Worm (Caenorhabditis elegans): ENCODE results near the gene tbx-38.
A peak's percentile ranks its signal among the peaks of the same experiment; 100 is the strongest.
"Not testable (repeated sequence)": the region's sequence is repeated elsewhere in the genome, so short reads cannot be mapped to it uniquely, and the experiment has no call there.

The tbx-38 gene

DNA sequence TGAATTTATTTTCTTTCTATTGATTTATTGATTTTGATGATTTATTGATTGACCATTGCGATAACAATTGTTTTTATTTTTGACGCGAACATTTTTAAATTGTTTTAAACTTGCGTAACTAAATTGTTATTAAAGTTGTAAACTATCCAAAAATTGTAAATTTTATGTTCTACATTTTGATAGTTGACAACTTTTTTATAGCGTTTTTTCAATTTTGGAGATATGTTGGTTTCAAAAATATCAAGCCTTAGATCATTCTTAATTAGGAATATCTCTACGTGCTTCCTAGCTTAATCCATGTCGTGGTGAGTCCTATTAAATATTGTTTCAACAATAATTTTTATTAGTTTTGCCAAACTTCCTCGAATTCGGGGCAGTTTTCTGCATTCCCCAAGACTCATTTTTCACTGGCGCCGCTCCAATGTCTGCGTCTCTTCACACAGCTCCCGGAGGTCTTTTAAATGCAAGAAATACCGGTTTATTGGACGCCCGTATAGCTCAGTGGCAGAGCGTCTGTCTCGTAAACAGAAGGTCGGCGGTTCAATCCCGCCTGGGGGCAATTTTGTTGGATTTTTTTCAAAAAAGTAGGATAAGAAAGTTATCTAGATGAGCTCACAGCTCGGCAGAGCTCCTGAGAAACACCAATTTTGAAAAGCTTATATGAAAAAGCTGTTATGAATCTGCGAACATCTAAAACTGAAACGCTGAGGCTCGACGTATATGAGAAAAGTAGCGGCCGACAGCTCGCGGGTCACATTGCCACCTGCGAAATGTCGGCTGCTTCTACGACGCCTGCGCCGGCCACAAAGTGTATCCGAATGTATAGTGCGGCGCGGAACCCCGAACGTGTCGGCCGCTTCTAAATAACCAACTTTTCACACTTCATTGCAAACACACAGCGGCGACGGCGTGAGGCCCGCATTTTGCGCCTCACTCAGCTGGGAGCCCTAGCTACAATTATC is 6.7 kb upstream of the tbx-38 start, which contains the start of gene C24H11.2 (continued):
- TF ChIP-seq snpc-1.3 (tag; optimal IDR thresholded peaks at IDR 0.05; ENCODE audit: insufficient read depth): peak; percentile 22
- peak; percentile 32 for TF ChIP-seq snpc-1.1 (tag; optimal IDR thresholded peaks at IDR 0.05; ENCODE audit: insufficient read depth)
- peak; percentile 46 for TF ChIP-seq ceh-27 (GFP tag; optimal IDR thresholded peaks at IDR 0.05)
- TF ChIP-seq mel-28 (tag; optimal IDR thresholded peaks at IDR 0.05; ENCODE audit: borderline replicate concordance): peak; percentile 59
- TF ChIP-seq die-1 (tag; optimal IDR thresholded peaks at IDR 0.05): peak; percentile 66
- TF ChIP-seq cebp-2 (GFP tag; IDR thresholded peaks at IDR 0.05): peak; percentile 68; the same call in 1 of the 2 replicates
- TF ChIP-seq Y56A3A.18 (GFP tag; IDR thresholded peaks at IDR 0.05): peak; percentile 85
- peak; percentile 71 for TF ChIP-seq B0336.3 (GFP tag; IDR thresholded peaks at IDR 0.05)
- TF ChIP-seq ztf-26 (tag; optimal IDR thresholded peaks at IDR 0.05): peak; percentile 69
- TF ChIP-seq snpc-3.4 (tag; optimal IDR thresholded peaks at IDR 0.05): peak; percentile 52
- TF ChIP-seq hmg-20 (GFP tag; IDR thresholded peaks at IDR 0.05): peak; percentile 74; the same call in 1 of the 2 replicates
- TF ChIP-seq mxl-1 (tag; optimal IDR thresholded peaks at IDR 0.05): peak; percentile 50
- TF ChIP-seq lin-35 (GFP tag; optimal IDR thresholded peaks at IDR 0.05): peak in 1 of 3 experiments; percentile 35
- peak; percentile 42 for TF ChIP-seq ccch-3 (GFP tag; optimal IDR thresholded peaks at IDR 0.05)
- TF ChIP-seq F52B5.7 (tag; optimal IDR thresholded peaks at IDR 0.05): peak; percentile 55
- TF ChIP-seq let-526 (GFP tag; IDR thresholded peaks at IDR 0.05): peak; percentile 73
- TF ChIP-seq nhr-179 (tag; optimal IDR thresholded peaks at IDR 0.05): peak; percentile 23
- 0 out of 2 replicates have a peak, but pooled peaks have one; percentile 25 for TF ChIP-seq madf-6 (GFP tag; IDR thresholded peaks at IDR 0.05)
- peak; percentile 31 for TF ChIP-seq F22D6.2 (tag; optimal IDR thresholded peaks at IDR 0.05)
- TF ChIP-seq nhr-80 (tag; optimal IDR thresholded peaks at IDR 0.05): peak; percentile 12
- peak; percentile 76 for TF ChIP-seq nfyb-1 (GFP tag; IDR thresholded peaks at IDR 0.05)
- TF ChIP-seq sptf-2 (GFP tag; optimal IDR thresholded peaks at IDR 0.05): peak; percentile 85
- peak; percentile 28 for TF ChIP-seq T07F8.4 (tag; optimal IDR thresholded peaks at IDR 0.05)
- TF ChIP-seq him-1 (tag; optimal IDR thresholded peaks at IDR 0.05): peak; percentile 16
- 0 out of 2 replicates have a peak, but pooled peaks have one; percentile 47 for TF ChIP-seq egl-18 (GFP tag; IDR thresholded peaks at IDR 0.05)
- 0 out of 2 replicates have a peak, but pooled peaks have one; percentile 17 for TF ChIP-seq bed-2 (GFP tag; IDR thresholded peaks at IDR 0.05)
- peak; percentile 71 for TF ChIP-seq athp-1 (tag; optimal IDR thresholded peaks at IDR 0.05)
- peak; percentile 3 for TF ChIP-seq mes-4 (tag; optimal IDR thresholded peaks at IDR 0.05)
- TF ChIP-seq egl-44 (GFP tag; IDR thresholded peaks at IDR 0.05): peak; percentile 82; the same call in 1 of the 2 replicates

DNA sequence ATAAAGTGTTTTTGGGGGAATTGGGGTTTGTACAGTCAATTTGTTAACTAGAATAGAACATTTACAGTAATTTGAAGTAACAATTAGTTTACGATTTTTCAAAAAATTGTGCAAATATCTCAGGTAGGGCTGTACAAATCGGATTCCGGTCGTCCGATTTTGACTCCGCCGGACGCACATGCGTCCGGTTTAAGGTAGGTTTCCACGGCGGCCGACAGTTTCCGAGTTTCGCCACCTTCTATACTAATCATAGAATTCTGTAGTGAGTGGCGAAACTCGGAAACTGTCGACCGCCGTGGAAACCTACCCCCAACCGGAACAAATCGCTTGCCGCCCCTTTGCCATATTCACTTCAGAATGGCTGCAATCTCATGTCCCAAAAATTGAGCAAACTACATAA is 3.6 kb upstream of the tbx-38 start:
- TF ChIP-seq snpc-4 (GFP tag; optimal IDR thresholded peaks at IDR 0.05) (peak; percentile 67), snpc-4 (tag; optimal IDR thresholded peaks at IDR 0.05) (peak in 3 of 4 experiments; percentile 63 to 86 (median 80)), snpc-1.1 (tag; optimal IDR thresholded peaks at IDR 0.05; ENCODE audit: insufficient read depth) (peak; percentile 60), sptf-2 (GFP tag; optimal IDR thresholded peaks at IDR 0.05) (no peak)

DNA sequence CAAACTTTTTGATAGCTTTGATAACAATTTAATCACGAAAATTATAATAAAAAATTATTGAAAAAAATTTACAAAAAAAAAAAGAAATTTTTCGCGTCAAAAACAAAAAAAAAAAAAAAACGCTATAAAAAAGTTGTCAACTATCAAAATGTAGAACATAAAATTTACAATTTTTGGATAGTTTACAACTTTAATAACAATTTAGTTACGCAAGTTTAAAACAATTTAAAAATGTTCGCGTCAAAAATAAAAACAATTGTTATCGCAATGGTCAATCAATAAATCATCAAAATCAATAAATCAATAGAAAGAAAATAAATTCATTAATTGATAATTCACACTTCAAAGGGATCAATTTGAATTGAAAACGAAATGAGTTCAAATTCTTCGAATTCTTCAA is 1.5 kb upstream of the tbx-38 start, which contains the start of gene C24H11.1:
C24H11.1 (plus strand) TSS at position 301 of the 400 bp plus-strand sequence.
- TF ChIP-seq bed-1 (GFP tag; IDR thresholded peaks at IDR 0.05); attf-5 (GFP tag; optimal IDR thresholded peaks at IDR 0.05); Y79H2A.3 (GFP tag; conservative IDR thresholded peaks at IDR 0.05): not testable (repeated sequence)

All from whole organism, young adult.